Worm (Caenorhabditis elegans) whole organism, young adult: ENCODE results near the gene glb-20.

ENCODE experiments used
- F49E8.2 ChIP-seq: sonication (generic microtip); optimal IDR thresholded peaks from 3 replicates; lab custom pipeline; 2017; ENCODE audit warnings: missing genetic modification characterization, mild to moderate bottlenecking, missing compliant biosample characterization, antibody characterized with exemption, moderate library complexity; ENCODE audit not compliant: insufficient read depth
- F57C9.4 ChIP-seq: sonication (generic microtip); optimal IDR thresholded peaks from 2 replicates; lab custom pipeline; 2017; ENCODE audit warnings: mild to moderate bottlenecking, missing genetic modification characterization, missing compliant biosample characterization
- Y95B8A.8 ChIP-seq: fragments of 200-800 bp; sonication (Bioruptor generic); IDR thresholded peaks from 2 replicates; pipeline ENCODE4 v1.3.6; 2022; ENCODE audit warnings: missing genetic modification reagents, missing genetic modification characterization, missing compliant biosample characterization
- efl-1 ChIP-seq: fragments of 150-350 bp; optimal IDR thresholded peaks from 2 replicates; lab custom pipeline; 2014; ENCODE audit warnings: missing biosample characterization, missing genetic modification reagents, missing genetic modification characterization
- him-1 ChIP-seq: sonication (generic microtip); optimal IDR thresholded peaks from 2 replicates; lab custom pipeline; 2016; ENCODE audit warnings: missing genotype, missing genetic modification reagents, missing genetic modification characterization, missing compliant biosample characterization
- hmg-20 ChIP-seq: fragments of 200-800 bp; sonication (Bioruptor generic); IDR thresholded peaks from 2 replicates; pipeline ENCODE4 v1.3.6; 2022; ENCODE audit warnings: missing genetic modification reagents, missing genetic modification characterization, missing compliant biosample characterization
- lsl-1 ChIP-seq: fragments of 200-800 bp; sonication (Bioruptor generic); optimal IDR thresholded peaks from 2 replicates; lab custom pipeline; 2018; ENCODE audit warnings: mild to moderate bottlenecking, missing genetic modification characterization, moderate library complexity, missing compliant biosample characterization
- snpc-4 ChIP-seq, 5 experiments: fragments of 150-350 bp in 1 of 5; sonication (generic microtip) in 4 of 5; optimal IDR thresholded peaks; 2 replicates each; lab custom pipeline; 2014 to 2018; ENCODE audit warnings: missing genetic modification characterization in 5 of 5, missing biosample characterization in 3 of 5, antibody characterized with exemption in 2 of 5, mild to moderate bottlenecking in 2 of 5, missing compliant biosample characterization in 2 of 5, missing genotype in 2 of 5, moderate library complexity in 2 of 5, missing genetic modification reagents in 1 of 5

ce11 chrX:13566436-13566835, 10.5 kb upstream of the glb-20 start, which contains the start of gene R01E6.2:
- TF ChIP-seq snpc-4 (GFP tag; optimal IDR thresholded peaks at IDR 0.05; lab: Kevin White, UChicago): no peak
- no peak for TF ChIP-seq snpc-4 (tag; optimal IDR thresholded peaks at IDR 0.05; lab: Kevin White, UChicago)
- no peak for TF ChIP-seq F49E8.2
- TF ChIP-seq F57C9.4 (tag; lab: Kevin White, UChicago): no peak
- no peak for TF ChIP-seq hmg-20 (GFP tag; lab: Robert Waterston, UW)
- TF ChIP-seq efl-1 (GFP tag; lab: Kevin White, UChicago): no peak
- no peak for TF ChIP-seq lsl-1
- TF ChIP-seq Y95B8A.8 (GFP tag; lab: Robert Waterston, UW): no peak
- no peak for TF ChIP-seq him-1 (tag; lab: Kevin White, UChicago)
